Fruit fly (Drosophila melanogaster) whole organism, pupa: Measurements from ENCODE around the gene Gs1l.

Experiments used
- CG10348 ChIP-seq: fragments of 200-800 bp; sonication (Bioruptor generic); IDR thresholded peaks from 2 replicates; pipeline ENCODE4 v1.3.6; 2022; ENCODE audit warnings: missing biosample characterization, missing genetic modification characterization
- CG12605 ChIP-seq: fragments of 200-800 bp; sonication (Bioruptor generic); IDR thresholded peaks from 2 replicates; pipeline ENCODE4 v1.3.6; 2022; ENCODE audit warnings: missing biosample characterization, missing genetic modification characterization
- CG14655 ChIP-seq: fragments of 200-800 bp; sonication (Bioruptor generic); optimal IDR thresholded peaks from 3 replicates; lab custom pipeline; 2017; ENCODE audit warnings: mild to moderate bottlenecking, missing biosample characterization, missing genetic modification reagents, missing genetic modification characterization
- CG15710 ChIP-seq: fragments of 200-800 bp; sonication (Bioruptor generic); optimal IDR thresholded peaks from 2 replicates; lab custom pipeline; 2018; ENCODE audit warnings: missing biosample characterization, mild to moderate bottlenecking, missing genetic modification characterization, moderate library complexity
- CG17806 ChIP-seq: fragments of 200-800 bp; sonication (Bioruptor generic); optimal IDR thresholded peaks from 2 replicates; lab custom pipeline; 2018; ENCODE audit warnings: missing biosample characterization, mild to moderate bottlenecking, missing genetic modification characterization, moderate library complexity
- CG32121 ChIP-seq: fragments of 200-800 bp; sonication (Bioruptor generic); IDR thresholded peaks from 2 replicates; pipeline ENCODE4 v1.3.6; 2022; ENCODE audit warnings: missing biosample characterization, missing genetic modification characterization
- CG34367 ChIP-seq: fragments of 200-800 bp; sonication (Bioruptor generic); optimal IDR thresholded peaks from 2 replicates; lab custom pipeline; 2018; ENCODE audit warnings: missing biosample characterization, mild to moderate bottlenecking, missing genetic modification characterization
- CG4496 ChIP-seq: fragments of 200-800 bp; sonication (Bioruptor generic); IDR thresholded peaks from 3 replicates; pipeline ENCODE4 v1.3.6; 2022; ENCODE audit warnings: missing biosample characterization, missing genetic modification characterization
- CG8159 ChIP-seq: fragments of 200-800 bp; sonication (Bioruptor generic); optimal IDR thresholded peaks from 3 replicates; lab custom pipeline; 2018; ENCODE audit warnings: missing biosample characterization, mild to moderate bottlenecking, missing genetic modification characterization, moderate library complexity
- CG8301 ChIP-seq: fragments of 200-800 bp; sonication (Bioruptor generic); optimal IDR thresholded peaks from 2 replicates; lab custom pipeline; 2018; ENCODE audit warnings: missing biosample characterization, mild to moderate bottlenecking, missing genetic modification characterization
- CG9948 ChIP-seq: fragments of 200-800 bp; sonication (Bioruptor generic); optimal IDR thresholded peaks from 2 replicates; lab custom pipeline; 2018; ENCODE audit warnings: missing biosample characterization, mild to moderate bottlenecking, missing genetic modification characterization, moderate library complexity
- D1 ChIP-seq: fragments of 200-800 bp; sonication (Bioruptor generic); optimal IDR thresholded peaks from 2 replicates; lab custom pipeline; 2018; ENCODE audit warnings: missing biosample characterization, mild to moderate bottlenecking, missing genetic modification characterization, moderate library complexity
- EcR ChIP-seq: fragments of 200-800 bp; sonication (Bioruptor generic); optimal IDR thresholded peaks from 3 replicates; lab custom pipeline; 2019; ENCODE audit warnings: missing biosample characterization, missing genetic modification characterization, mild to moderate bottlenecking, moderate library complexity, missing genetic modification reagents
- Ets98B ChIP-seq: fragments of 200-800 bp; sonication (Bioruptor generic); IDR thresholded peaks from 2 replicates; pipeline ENCODE4 v1.3.6; 2022; ENCODE audit warnings: missing biosample characterization, missing genetic modification characterization
- Pif1A ChIP-seq: fragments of 200-800 bp; sonication (Bioruptor generic); optimal IDR thresholded peaks from 3 replicates; lab custom pipeline; 2016; ENCODE audit warnings: missing biosample characterization, missing genetic modification characterization
- Pif1B ChIP-seq: fragments of 200-800 bp; sonication (Bioruptor generic); optimal IDR thresholded peaks from 3 replicates; lab custom pipeline; 2016; ENCODE audit warnings: missing biosample characterization, missing genetic modification characterization
- Snoo ChIP-seq: fragments of 200-800 bp; sonication (Bioruptor generic); optimal IDR thresholded peaks from 3 replicates; lab custom pipeline; 2017; ENCODE audit warnings: missing biosample characterization, mild to moderate bottlenecking, missing genetic modification characterization, inconsistent platforms
- fd96Ca ChIP-seq: fragments of 200-800 bp; sonication (Bioruptor generic); IDR thresholded peaks from 3 replicates; pipeline ENCODE4 v1.3.6; 2022; ENCODE audit warnings: missing biosample characterization, missing genetic modification characterization
- gl ChIP-seq: fragments of 200-800 bp; sonication (Bioruptor generic); optimal IDR thresholded peaks from 2 replicates; lab custom pipeline; 2018; ENCODE audit warnings: missing biosample characterization, mild to moderate bottlenecking, missing genetic modification characterization
- rn ChIP-seq: fragments of 200-800 bp; sonication (Bioruptor generic); IDR thresholded peaks from 2 replicates; pipeline ENCODE4 v1.3.6; 2022; ENCODE audit warnings: missing biosample characterization, missing genetic modification characterization

The Gs1l gene

dm6 chr2L:4422154-4422553, 34.5 kb downstream of the Gs1l start:
- TF ChIP-seq CG12605 (GFP tag; lab: Robert Waterston, UW), result no peak
- no peak for TF ChIP-seq Pif1B
- TF ChIP-seq CG8159 (tag; lab: Kevin White, UChicago), result no peak
- no peak for TF ChIP-seq CG10348
- TF ChIP-seq D1 (tag; lab: Kevin White, UChicago), result no peak
- TF ChIP-seq CG34367 (tag; lab: Kevin White, UChicago), result no peak
- no peak for TF ChIP-seq Ets98B (GFP tag; lab: Robert Waterston, UW)
- TF ChIP-seq Pif1A (GFP tag; lab: Kevin White, UChicago), result no peak
- TF ChIP-seq fd96Ca (GFP tag; lab: Robert Waterston, UW), result no peak
- no peak for TF ChIP-seq CG15710
- no peak for TF ChIP-seq gl (tag; lab: Kevin White, UChicago)
- no peak for TF ChIP-seq Snoo (tag; lab: Kevin White, UChicago)
- no peak for TF ChIP-seq CG4496

dm6 chr2L:4418819-4419218, 37.8 kb downstream of the Gs1l start:
- 0 out of 3 replicates have a peak, but pooled peaks have one; percentile 9 for TF ChIP-seq CG4496
- TF ChIP-seq rn (GFP tag; lab: Robert Waterston, UW), result no peak

dm6 chr2L:4417982-4418381, 38.6 kb downstream of the Gs1l start:
- TF ChIP-seq fd96Ca (GFP tag; lab: Robert Waterston, UW) (peak; percentile 25; the same call in 1 of the 3 replicates), CG32121 (no peak), CG4496 (peak; percentile 39; the same call in 1 of the 3 replicates), CG12605 (GFP tag; lab: Robert Waterston, UW) (peak; percentile 49), Ets98B (GFP tag; lab: Robert Waterston, UW) (no peak)
- TF ChIP-seq, all 21 proteins: peak for 3

- TF ChIP-seq CG17806 (tag; lab: Kevin White, UChicago) (peak; percentile 59), CG34367 (tag; lab: Kevin White, UChicago) (peak; percentile 51), Snoo (tag; lab: Kevin White, UChicago) (no peak), CG9948 (tag; lab: Kevin White, UChicago) (peak; percentile 52), Pif1A (GFP tag; lab: Kevin White, UChicago) (peak; percentile 0), Pif1B (peak; percentile 5), CG4496 (peak; percentile 64; the same call in 1 of the 3 replicates), gl (tag; lab: Kevin White, UChicago) (no peak), CG15710 (peak; percentile 58), CG12605 (GFP tag; lab: Robert Waterston, UW) (no peak), CG8159 (tag; lab: Kevin White, UChicago) (peak; percentile 74), fd96Ca (GFP tag; lab: Robert Waterston, UW) (0 out of 3 replicates have a peak, but pooled peaks have one; percentile 32), CG14655 (peak; percentile 48), D1 (tag; lab: Kevin White, UChicago) (no peak), Ets98B (GFP tag; lab: Robert Waterston, UW) (peak; percentile 27; the same call in 1 of the 2 replicates), CG8301 (tag; lab: Kevin White, UChicago) (peak; percentile 35), CG32121 (peak; percentile 56; the same call in 1 of the 2 replicates)
Observed at dm6 chr2L:4416903-4417302, 39.7 kb downstream of the Gs1l start.

dm6 chr2L:4416089-4416488, 40.5 kb downstream of the Gs1l start:
- TF ChIP-seq Snoo (tag; lab: Kevin White, UChicago) (no peak), fd96Ca (GFP tag; lab: Robert Waterston, UW) (0 out of 3 replicates have a peak, but pooled peaks have one; percentile 35), CG32121 (peak; percentile 35), CG14655 (peak; percentile 54), D1 (tag; lab: Kevin White, UChicago) (no peak), CG4496 (peak; percentile 43; the same call in 1 of the 3 replicates), CG10348 (no peak), Pif1A (GFP tag; lab: Kevin White, UChicago) (peak; percentile 50), CG15710 (peak; percentile 58), CG8159 (tag; lab: Kevin White, UChicago) (peak; percentile 65), EcR (no peak), CG34367 (tag; lab: Kevin White, UChicago) (peak; percentile 23)

- TF ChIP-seq CG17806 (tag; lab: Kevin White, UChicago) (no peak), Pif1B (no peak), D1 (tag; lab: Kevin White, UChicago) (no peak), CG15710 (no peak), Pif1A (GFP tag; lab: Kevin White, UChicago) (no peak), Snoo (tag; lab: Kevin White, UChicago) (no peak), CG12605 (GFP tag; lab: Robert Waterston, UW) (no peak), fd96Ca (GFP tag; lab: Robert Waterston, UW) (no peak), gl (tag; lab: Kevin White, UChicago) (no peak), CG4496 (no peak), CG34367 (tag; lab: Kevin White, UChicago) (no peak), Ets98B (GFP tag; lab: Robert Waterston, UW) (no peak), CG32121 (no peak), rn (GFP tag; lab: Robert Waterston, UW) (no peak), CG9948 (tag; lab: Kevin White, UChicago) (no peak)
Observed at dm6 chr2L:4414059-4414458, 42.5 kb downstream of the Gs1l start.

- TF ChIP-seq Pif1A (GFP tag; lab: Kevin White, UChicago) (no peak), CG9948 (tag; lab: Kevin White, UChicago) (no peak), CG15710 (no peak), CG12605 (GFP tag; lab: Robert Waterston, UW) (no peak)
Observed at dm6 chr2L:4410855-4411254, 45.8 kb downstream of the Gs1l start, which contains the start of gene CG43055. CG43055 (plus strand) TSS chr2L:4411155.
